Fruit fly (Drosophila melanogaster) whole organism, embryonic: ENCODE data around the gene CG1024.

ENCODE experiments used
- CG10321 ChIP-seq: fragments of 200-800 bp; sonication (Bioruptor generic); IDR thresholded peaks from 2 replicates; pipeline ENCODE4 v1.3.6; 2022; ENCODE audit warnings: missing biosample characterization, missing genetic modification characterization
- CG11723 ChIP-seq: fragments of 200-800 bp; sonication (Bioruptor generic); optimal IDR thresholded peaks from 2 replicates; lab custom pipeline; 2017; ENCODE audit warnings: missing biosample characterization, mild to moderate bottlenecking, missing genetic modification characterization
- CG12659 ChIP-seq: fragments of 200-800 bp; sonication (Bioruptor generic); optimal IDR thresholded peaks from 3 replicates; lab custom pipeline; 2017; ENCODE audit warnings: mild to moderate bottlenecking, missing biosample characterization, missing genetic modification reagents, missing genetic modification characterization
- CG13287 ChIP-seq: fragments of 200-800 bp; sonication (Bioruptor generic); IDR thresholded peaks from 2 replicates; pipeline ENCODE4 v1.3.6; 2022; ENCODE audit warnings: missing biosample characterization, missing genetic modification characterization; ENCODE audit not compliant: partially characterized antibody
- CG13424 ChIP-seq: fragments of 200-800 bp; sonication (Bioruptor generic); optimal IDR thresholded peaks from 2 replicates; lab custom pipeline; 2019; ENCODE audit warnings: missing biosample characterization, mild to moderate bottlenecking, missing genetic modification characterization, moderate library complexity
- CG15269 ChIP-seq: fragments of 200-800 bp; sonication (Bioruptor generic); optimal IDR thresholded peaks from 2 replicates; lab custom pipeline; 2018; ENCODE audit warnings: missing biosample characterization, mild to moderate bottlenecking, missing genetic modification characterization, moderate library complexity
- CG15696 ChIP-seq: fragments of 200-800 bp; sonication (Bioruptor generic); optimal IDR thresholded peaks from 2 replicates; lab custom pipeline; 2019; ENCODE audit warnings: missing biosample characterization, mild to moderate bottlenecking, missing genetic modification characterization, moderate library complexity
- CG16815 ChIP-seq: fragments of 200-800 bp; sonication (Bioruptor generic); optimal IDR thresholded peaks from 3 replicates; lab custom pipeline; 2017; ENCODE audit warnings: missing biosample characterization, mild to moderate bottlenecking, missing genetic modification characterization
- CG18764 ChIP-seq: fragments of 200-800 bp; sonication (Bioruptor generic); optimal IDR thresholded peaks from 3 replicates; lab custom pipeline; 2016; ENCODE audit warnings: missing biosample characterization, missing genetic modification characterization
- CG2129 ChIP-seq: fragments of 200-800 bp; sonication (Bioruptor generic); IDR thresholded peaks from 2 replicates; pipeline ENCODE4 v1.3.6; 2022; ENCODE audit warnings: missing biosample characterization, missing genetic modification characterization; ENCODE audit not compliant: partially characterized antibody
- CG33557 ChIP-seq: fragments of 200-800 bp; sonication (Bioruptor generic); optimal IDR thresholded peaks from 2 replicates; lab custom pipeline; 2019; ENCODE audit warnings: missing biosample characterization, mild to moderate bottlenecking, missing genetic modification characterization, moderate library complexity
- CG34376 ChIP-seq: fragments of 200-800 bp; sonication (Bioruptor generic); optimal IDR thresholded peaks from 2 replicates; lab custom pipeline; 2018; ENCODE audit warnings: missing biosample characterization, mild to moderate bottlenecking, missing genetic modification characterization
- CG3726 ChIP-seq: fragments of 200-800 bp; sonication (Bioruptor generic); IDR thresholded peaks from 3 replicates; pipeline ENCODE4, ENCODE4 v1.3.6; 2022; ENCODE audit warnings: missing biosample characterization, missing genetic modification characterization
- CG4282 ChIP-seq: fragments of 200-800 bp; sonication (Bioruptor generic); optimal IDR thresholded peaks from 2 replicates; lab custom pipeline; 2016; ENCODE audit warnings: missing biosample characterization, missing genetic modification characterization
- CG6175 ChIP-seq: fragments of 200-800 bp; sonication (Bioruptor generic); IDR thresholded peaks from 3 replicates; pipeline ENCODE4 v1.3.6; 2022; ENCODE audit warnings: missing biosample characterization, missing genetic modification characterization
- CG7271 ChIP-seq: fragments of 200-800 bp; sonication (Bioruptor generic); optimal IDR thresholded peaks from 2 replicates; lab custom pipeline; 2018; ENCODE audit warnings: missing biosample characterization, mild to moderate bottlenecking, missing genetic modification characterization, moderate library complexity
- CG7839 ChIP-seq: fragments of 200-800 bp; sonication (Bioruptor generic); optimal IDR thresholded peaks from 3 replicates; lab custom pipeline; 2018; ENCODE audit warnings: missing biosample characterization, mild to moderate bottlenecking, missing genetic modification characterization, moderate library complexity
- CG8359 ChIP-seq: fragments of 200-800 bp; sonication (Bioruptor generic); optimal IDR thresholded peaks from 2 replicates; lab custom pipeline; 2017; ENCODE audit warnings: missing biosample characterization, mild to moderate bottlenecking, missing genetic modification characterization, borderline replicate concordance
- CG8924 ChIP-seq: fragments of 200-800 bp; optimal IDR thresholded peaks from 3 replicates; lab custom pipeline; 2019; ENCODE audit warnings: missing biosample characterization, mild to moderate bottlenecking, missing genetic modification characterization, moderate library complexity
- CG9215 ChIP-seq: fragments of 200-800 bp; sonication (Bioruptor generic); IDR thresholded peaks from 2 replicates; pipeline ENCODE4 v1.3.6; 2022; ENCODE audit warnings: missing biosample characterization, missing genetic modification characterization
- CG9609 ChIP-seq: fragments of 200-800 bp; sonication (Bioruptor generic); optimal IDR thresholded peaks from 3 replicates; lab custom pipeline; 2016; ENCODE audit warnings: missing biosample characterization, missing genetic modification characterization
- Dad ChIP-seq: fragments of 200-800 bp; sonication (Bioruptor generic); optimal IDR thresholded peaks from 3 replicates; lab custom pipeline; 2016; ENCODE audit warnings: missing biosample characterization, missing genetic modification characterization
- Dek ChIP-seq: fragments of 200-800 bp; sonication (Bioruptor generic); optimal IDR thresholded peaks from 3 replicates; lab custom pipeline; 2019; ENCODE audit warnings: missing biosample characterization, mild to moderate bottlenecking, missing genetic modification characterization, moderate library complexity
- Eip74EF ChIP-seq, 2 experiments: fragments of 200-800 bp in 1 of 2; fragments of >200 bp in 1 of 2; sonication (Bioruptor generic) in 1 of 2; optimal IDR thresholded peaks; 2 replicates each; lab custom pipeline; 2017 to 2019; ENCODE audit warnings: missing biosample characterization in 2 of 2, missing genetic modification characterization in 2 of 2, mild to moderate bottlenecking in 1 of 2, moderate library complexity in 1 of 2
- Hey ChIP-seq: fragments of 200-800 bp; sonication (Bioruptor generic); optimal IDR thresholded peaks from 3 replicates; lab custom pipeline; 2018; ENCODE audit warnings: missing biosample characterization, mild to moderate bottlenecking, missing genetic modification characterization
- HmgD ChIP-seq: fragments of 200-800 bp; sonication (Bioruptor generic); optimal IDR thresholded peaks from 3 replicates; lab custom pipeline; 2016; ENCODE audit warnings: missing biosample characterization, missing genetic modification characterization
- Jarid2 ChIP-seq: fragments of 200-800 bp; sonication (Bioruptor generic); optimal IDR thresholded peaks from 3 replicates; lab custom pipeline; 2017; ENCODE audit warnings: mild to moderate bottlenecking, missing biosample characterization, missing genetic modification reagents, missing genetic modification characterization
- Meics ChIP-seq: fragments of 200-800 bp; sonication (Bioruptor generic); optimal IDR thresholded peaks from 2 replicates; lab custom pipeline; 2017; ENCODE audit warnings: missing biosample characterization, mild to moderate bottlenecking, missing genetic modification characterization
- Pdp1 ChIP-seq, 2 experiments: fragments of 200-800 bp; sonication (Bioruptor generic); optimal IDR thresholded peaks; 3 replicates each; lab custom pipeline; 2016; ENCODE audit warnings: missing biosample characterization in 2 of 2, missing genetic modification characterization in 2 of 2, mild to moderate bottlenecking in 1 of 2, moderate library complexity in 1 of 2
- Rfx ChIP-seq: fragments of 200-800 bp; sonication (Bioruptor generic); IDR thresholded peaks from 2 replicates; pipeline ENCODE4 v1.3.6; 2022; ENCODE audit warnings: missing biosample characterization, missing genetic modification characterization
- ase ChIP-seq: fragments of 200-800 bp; sonication (Bioruptor generic); IDR thresholded peaks from 3 replicates; pipeline ENCODE4 v1.3.6; 2022; ENCODE audit warnings: missing biosample characterization, missing genetic modification characterization
- bowl ChIP-seq: fragments of 200-800 bp; sonication (Bioruptor generic); IDR thresholded peaks from 2 replicates; pipeline ENCODE4 v1.3.6; 2022; ENCODE audit warnings: missing biosample characterization, missing genetic modification characterization
- cg ChIP-seq: fragments of 200-800 bp; sonication (Bioruptor generic); optimal IDR thresholded peaks from 3 replicates; lab custom pipeline; 2019; ENCODE audit warnings: missing biosample characterization, mild to moderate bottlenecking, missing genetic modification characterization, moderate library complexity
- chif ChIP-seq, 2 experiments: fragments of 200-800 bp; sonication (Bioruptor generic); optimal IDR thresholded peaks; 3 replicates each; lab custom pipeline; 2016; ENCODE audit warnings: missing biosample characterization in 2 of 2, missing genetic modification characterization in 2 of 2
- crol ChIP-seq: fragments of 200-800 bp; sonication (Bioruptor generic); IDR thresholded peaks from 2 replicates; pipeline ENCODE4 v1.3.6; 2022; ENCODE audit warnings: missing biosample characterization, missing genetic modification characterization
- dan ChIP-seq: fragments of 200-800 bp; sonication (Bioruptor generic); IDR thresholded peaks from 2 replicates; pipeline ENCODE4 v1.3.6; 2022; ENCODE audit warnings: missing biosample characterization, missing genetic modification characterization
- ems ChIP-seq: fragments of 200-800 bp; sonication (Bioruptor generic); optimal IDR thresholded peaks from 3 replicates; lab custom pipeline; 2016; ENCODE audit warnings: missing biosample characterization, missing genetic modification characterization
- en ChIP-seq: fragments of 200-800 bp; sonication (Bioruptor generic); optimal IDR thresholded peaks from 2 replicates; lab custom pipeline; 2016; ENCODE audit warnings: missing biosample characterization, missing genetic modification characterization
- ewg ChIP-seq: fragments of 200-800 bp; sonication (Bioruptor generic); optimal IDR thresholded peaks from 3 replicates; lab custom pipeline; 2017; ENCODE audit warnings: mild to moderate bottlenecking, missing biosample characterization, missing genetic modification reagents, missing genetic modification characterization
- fd3F ChIP-seq: fragments of 200-800 bp; sonication (Bioruptor generic); optimal IDR thresholded peaks from 2 replicates; lab custom pipeline; 2018; ENCODE audit warnings: missing biosample characterization, mild to moderate bottlenecking, missing genetic modification characterization, moderate library complexity
- gfzf ChIP-seq: fragments of 200-800 bp; sonication (Bioruptor generic); optimal IDR thresholded peaks from 2 replicates; lab custom pipeline; 2016; ENCODE audit warnings: missing biosample characterization, mild to moderate bottlenecking, missing genetic modification characterization, moderate library complexity
- gro ChIP-seq: fragments of 200-800 bp; sonication (Bioruptor generic); optimal IDR thresholded peaks from 2 replicates; lab custom pipeline; 2016; ENCODE audit warnings: missing biosample characterization, missing genetic modification characterization
- gt ChIP-seq: fragments of 200-800 bp; sonication (Bioruptor generic); IDR thresholded peaks from 2 replicates; pipeline ENCODE4 v1.3.6; 2022; ENCODE audit warnings: missing biosample characterization, missing genetic modification characterization
- lab ChIP-seq: fragments of 200-800 bp; sonication (Bioruptor generic); optimal IDR thresholded peaks from 3 replicates; lab custom pipeline; 2017; ENCODE audit warnings: missing biosample characterization, missing genetic modification characterization, mild to moderate bottlenecking, moderate library complexity, missing genetic modification reagents
- mld ChIP-seq: fragments of 200-800 bp; sonication (Bioruptor generic); IDR thresholded peaks from 3 replicates; pipeline ENCODE4 v1.3.6; 2022; ENCODE audit warnings: missing biosample characterization, missing genetic modification characterization; ENCODE audit not compliant: partially characterized antibody
- nau ChIP-seq: fragments of 200-800 bp; sonication (Bioruptor generic); optimal IDR thresholded peaks from 3 replicates; lab custom pipeline; 2017; ENCODE audit warnings: missing biosample characterization, mild to moderate bottlenecking, missing genetic modification characterization, missing genetic modification reagents
- ro ChIP-seq: fragments of 200-800 bp; sonication (Bioruptor generic); IDR thresholded peaks from 2 replicates; pipeline ENCODE4 v1.3.6; 2022; ENCODE audit warnings: missing biosample characterization, missing genetic modification characterization
- salm ChIP-seq: fragments of 200-800 bp; sonication (Bioruptor generic); optimal IDR thresholded peaks from 2 replicates; lab custom pipeline; 2018; ENCODE audit warnings: missing biosample characterization, mild to moderate bottlenecking, missing genetic modification characterization
- scrt ChIP-seq: fragments of 200-800 bp; sonication (Bioruptor generic); optimal IDR thresholded peaks from 2 replicates; lab custom pipeline; 2018; ENCODE audit warnings: missing biosample characterization, mild to moderate bottlenecking, missing genetic modification characterization, moderate library complexity
- shn ChIP-seq: fragments of 200-800 bp; sonication (Bioruptor generic); optimal IDR thresholded peaks from 3 replicates; lab custom pipeline; 2016; ENCODE audit warnings: missing biosample characterization, missing genetic modification characterization
- tgo ChIP-seq: fragments of 200-800 bp; sonication (Bioruptor generic); IDR thresholded peaks from 3 replicates; pipeline ENCODE4 v1.3.6; 2022; ENCODE audit warnings: missing biosample characterization, missing genetic modification characterization

CG1024 gene

dm6 chr3R:6345814-6346213 is 34.3 kb downstream of the CG1024 start, which contains the start of the genes SmD2 and CG18048 (continued):
- TF ChIP-seq CG2129 (peak; percentile 54), CG8924 (tag; lab: Kevin White, UChicago) (no peak), gfzf (peak; percentile 86), Dad (no peak), Jarid2 (no peak), Meics (GFP tag; lab: Kevin White, UChicago) (peak; percentile 13), lab (GFP tag; lab: Kevin White, UChicago) (no peak), Pdp1 (GFP tag; optimal IDR thresholded peaks at IDR 0.05; lab: Kevin White, UChicago) (peak in 1 of 2 experiments; percentile 47), HmgD (no peak), cg (GFP tag; lab: Kevin White, UChicago) (no peak), CG13287 (peak; percentile 85), gt (no peak), CG11723 (GFP tag; lab: Kevin White, UChicago) (no peak), bowl (no peak), crol (no peak), ems (no peak), chif (GFP tag; optimal IDR thresholded peaks at IDR 0.05; lab: Kevin White, UChicago) (no peak), ewg (GFP tag; lab: Kevin White, UChicago) (no peak), CG13424 (tag; lab: Kevin White, UChicago) (peak; percentile 32), Rfx (no peak), CG16815 (GFP tag; lab: Kevin White, UChicago) (no peak), CG3726 (GFP tag; lab: Robert Waterston, UW) (no peak), scrt (GFP tag; lab: Kevin White, UChicago) (no peak), nau (GFP tag; lab: Kevin White, UChicago) (no peak), CG34376 (GFP tag; lab: Kevin White, UChicago) (no peak), gro (no peak), Eip74EF (GFP tag; optimal IDR thresholded peaks at IDR 0.05; lab: Kevin White, UChicago) (no peak), CG4282 (GFP tag; lab: Kevin White, UChicago) (no peak), CG8359 (GFP tag; lab: Kevin White, UChicago) (no peak), CG12659 (peak; percentile 47), CG6175 (no peak), CG9215 (no peak), CG33557 (no peak), CG15269 (tag; lab: Kevin White, UChicago) (no peak), mld (GFP tag; lab: Robert Waterston, UW) (no peak), en (GFP tag; lab: Kevin White, UChicago) (no peak), CG7839 (tag; lab: Kevin White, UChicago) (no peak), CG7271 (tag; lab: Kevin White, UChicago) (no peak), shn (GFP tag; lab: Kevin White, UChicago) (no peak), Hey (tag; lab: Kevin White, UChicago) (no peak), fd3F (GFP tag; lab: Kevin White, UChicago) (no peak), CG10321 (no peak), CG9609 (GFP tag; lab: Kevin White, UChicago) (no peak), salm (tag; lab: Kevin White, UChicago) (no peak), tgo (no peak), ro (GFP tag; lab: Robert Waterston, UW) (no peak), CG15696 (tag; lab: Kevin White, UChicago) (no peak), dan (GFP tag; lab: Robert Waterston, UW) (no peak), ase (no peak), CG18764 (GFP tag; lab: Kevin White, UChicago) (no peak), Dek (tag; lab: Kevin White, UChicago) (no peak)
